Worm (Caenorhabditis elegans) whole organism, L1 larva: ENCODE data around the gene srh-301.

ENCODE experiments used
- F16B12.6 ChIP-seq: fragments of 150-350 bp; optimal IDR thresholded peaks from 2 replicates; lab custom pipeline; 2014; ENCODE audit warnings: missing biosample characterization, missing genetic modification characterization
- nhr-237 ChIP-seq: fragments of 150-350 bp; optimal IDR thresholded peaks from 2 replicates; lab custom pipeline; 2014; ENCODE audit warnings: missing biosample characterization, missing genetic modification characterization

- TF ChIP-seq F16B12.6 (tag; lab: Kevin White, UChicago) (no peak), nhr-237 (no peak)
Measured at ce11 chrV:17798789-17799188, 25.9 kb upstream of the srh-301 start, which contains the start of gene srx-18.
